Fruit fly (Drosophila melanogaster) whole organism, pupa: Measurements from ENCODE around the gene Vha14-2.

Experiments used
- CG10348 ChIP-seq: fragments of 200-800 bp; sonication (Bioruptor generic); IDR thresholded peaks from 2 replicates; pipeline ENCODE4 v1.3.6; 2022; ENCODE audit warnings: missing biosample characterization, missing genetic modification characterization
- CG13204 ChIP-seq: fragments of 200-800 bp; sonication (Bioruptor generic); optimal IDR thresholded peaks from 2 replicates; lab custom pipeline; 2018; ENCODE audit warnings: missing biosample characterization, mild to moderate bottlenecking, missing genetic modification characterization, moderate library complexity
- CG32121 ChIP-seq: fragments of 200-800 bp; sonication (Bioruptor generic); IDR thresholded peaks from 2 replicates; pipeline ENCODE4 v1.3.6; 2022; ENCODE audit warnings: missing biosample characterization, missing genetic modification characterization
- Ets98B ChIP-seq: fragments of 200-800 bp; sonication (Bioruptor generic); IDR thresholded peaks from 2 replicates; pipeline ENCODE4 v1.3.6; 2022; ENCODE audit warnings: missing biosample characterization, missing genetic modification characterization
- Pif1A ChIP-seq: fragments of 200-800 bp; sonication (Bioruptor generic); optimal IDR thresholded peaks from 3 replicates; lab custom pipeline; 2016; ENCODE audit warnings: missing biosample characterization, missing genetic modification characterization
- rn ChIP-seq: fragments of 200-800 bp; sonication (Bioruptor generic); IDR thresholded peaks from 2 replicates; pipeline ENCODE4 v1.3.6; 2022; ENCODE audit warnings: missing biosample characterization, missing genetic modification characterization

dm6 chr3R:6102726-6103125 lies 19.7 kb upstream of the Vha14-2 start:
- TF ChIP-seq CG13204 (GFP tag; lab: Kevin White, UChicago), result no peak
- TF ChIP-seq CG10348 (GFP tag; lab: Robert Waterston, UW), result no peak
- TF ChIP-seq Pif1A (GFP tag; lab: Kevin White, UChicago), result no peak
- no peak for TF ChIP-seq CG32121 (GFP tag; lab: Robert Waterston, UW)
- no peak for TF ChIP-seq Ets98B (GFP tag; lab: Robert Waterston, UW)
- no peak for TF ChIP-seq rn (GFP tag; lab: Robert Waterston, UW)
